Fruit fly (Drosophila melanogaster) whole organism, embryonic: ENCODE results near the gene puf.

Experiments
- Ada2b ChIP-seq: fragments of 200-800 bp; sonication (Bioruptor generic); IDR thresholded peaks from 2 replicates; pipeline ENCODE4 v1.3.6; 2022; ENCODE audit warnings: missing biosample characterization, missing genetic modification characterization
- Blimp-1 ChIP-seq: fragments of 200-800 bp; sonication (Bioruptor generic); optimal IDR thresholded peaks from 3 replicates; lab custom pipeline; 2018; ENCODE audit warnings: missing biosample characterization, missing genetic modification characterization, mild to moderate bottlenecking, moderate library complexity, missing genetic modification reagents
- CG10431 ChIP-seq: fragments of 200-800 bp; sonication (Bioruptor generic); optimal IDR thresholded peaks from 3 replicates; lab custom pipeline; 2018; ENCODE audit warnings: missing biosample characterization, mild to moderate bottlenecking, missing genetic modification characterization
- CG11247 ChIP-seq: fragments of 200-800 bp; sonication (Bioruptor generic); IDR thresholded peaks from 2 replicates; pipeline ENCODE4 v1.3.6; 2022; ENCODE audit warnings: missing biosample characterization, missing genetic modification characterization
- CG14710 ChIP-seq: fragments of 200-800 bp; sonication (Bioruptor generic); optimal IDR thresholded peaks from 3 replicates; lab custom pipeline; 2019; ENCODE audit warnings: missing biosample characterization, mild to moderate bottlenecking, missing genetic modification characterization, moderate library complexity
- CG17359 ChIP-seq: fragments of 200-800 bp; sonication (Bioruptor generic); optimal IDR thresholded peaks from 3 replicates; lab custom pipeline; 2018; ENCODE audit warnings: missing biosample characterization, mild to moderate bottlenecking, missing genetic modification characterization, moderate library complexity
- CG17385 ChIP-seq: fragments of 200-800 bp; sonication (Bioruptor generic); optimal IDR thresholded peaks from 3 replicates; lab custom pipeline; 2018; ENCODE audit warnings: missing biosample characterization, mild to moderate bottlenecking, missing genetic modification characterization
- CG17802 ChIP-seq: fragments of 200-800 bp; sonication (Bioruptor generic); optimal IDR thresholded peaks from 2 replicates; lab custom pipeline; 2018; ENCODE audit warnings: missing biosample characterization, mild to moderate bottlenecking, missing genetic modification characterization, moderate library complexity
- CG32532 ChIP-seq: fragments of 200-800 bp; sonication (Bioruptor generic); IDR thresholded peaks from 2 replicates; pipeline ENCODE4 v1.3.6; 2022; ENCODE audit warnings: missing biosample characterization, missing genetic modification characterization
- CG32772 ChIP-seq: fragments of 200-800 bp; sonication (Bioruptor generic); IDR thresholded peaks from 2 replicates; pipeline ENCODE4 v1.3.6; 2022; ENCODE audit warnings: missing biosample characterization, missing genetic modification characterization
- CG34376 ChIP-seq: fragments of 200-800 bp; sonication (Bioruptor generic); optimal IDR thresholded peaks from 2 replicates; lab custom pipeline; 2018; ENCODE audit warnings: missing biosample characterization, mild to moderate bottlenecking, missing genetic modification characterization
- CG7786 ChIP-seq: fragments of 200-800 bp; sonication (Bioruptor generic); optimal IDR thresholded peaks from 2 replicates; lab custom pipeline; 2016; ENCODE audit warnings: missing biosample characterization, missing genetic modification characterization
- CG7928 ChIP-seq: fragments of 200-800 bp; sonication (Bioruptor generic); optimal IDR thresholded peaks from 2 replicates; lab custom pipeline; 2017; ENCODE audit warnings: missing biosample characterization, mild to moderate bottlenecking, missing genetic modification characterization
- CG8478 ChIP-seq: fragments of >200 bp; optimal IDR thresholded peaks from 2 replicates; lab custom pipeline; 2018
- CG9215 ChIP-seq: fragments of 200-800 bp; sonication (Bioruptor generic); IDR thresholded peaks from 2 replicates; pipeline ENCODE4 v1.3.6; 2022; ENCODE audit warnings: missing biosample characterization, missing genetic modification characterization
- CG9876 ChIP-seq: fragments of 200-800 bp; sonication (Bioruptor generic); optimal IDR thresholded peaks from 2 replicates; lab custom pipeline; 2016; ENCODE audit warnings: missing biosample characterization, missing genetic modification characterization
- Camta ChIP-seq: fragments of 200-800 bp; sonication (Bioruptor generic); optimal IDR thresholded peaks from 2 replicates; lab custom pipeline; 2016; ENCODE audit warnings: missing biosample characterization, missing genetic modification characterization
- Chrac-16 ChIP-seq: fragments of 200-800 bp; sonication (Bioruptor generic); optimal IDR thresholded peaks from 3 replicates; lab custom pipeline; 2016; ENCODE audit warnings: missing biosample characterization, missing genetic modification characterization
- D ChIP-seq, 2 experiments: fragments of 200-800 bp in 1 of 2; fragments of >200 bp in 1 of 2; sonication (Bioruptor generic) in 1 of 2; optimal IDR thresholded peaks; 2 replicates in 1 of 2; 3 replicates in 1 of 2; lab custom pipeline; 2017; ENCODE audit warnings: mild to moderate bottlenecking in 1 of 2, missing biosample characterization in 1 of 2, missing genetic modification characterization in 1 of 2, missing genetic modification reagents in 1 of 2
- D19B ChIP-seq: fragments of 200-800 bp; sonication (Bioruptor generic); optimal IDR thresholded peaks from 2 replicates; lab custom pipeline; 2017; ENCODE audit warnings: missing biosample characterization, mild to moderate bottlenecking, missing genetic modification characterization
- Dfd ChIP-seq, 2 experiments: fragments of >200 bp; optimal IDR thresholded peaks; 2 replicates each; lab custom pipeline; 2017; ENCODE audit warnings: missing biosample characterization in 2 of 2, missing genetic modification characterization in 2 of 2
- Ets65A ChIP-seq: fragments of 200-800 bp; sonication (Bioruptor generic); peaks from one replicate; lab custom pipeline; 2016; ENCODE audit warnings: missing biosample characterization, missing genetic modification characterization
- GATAe ChIP-seq: fragments of 200-800 bp; sonication (Bioruptor generic); conservative IDR thresholded peaks from 2 replicates; pipeline ENCODE4 v1.3.6; 2022; ENCODE audit warnings: missing biosample characterization, missing genetic modification characterization
- H2.0 ChIP-seq: fragments of 200-800 bp; sonication (Bioruptor generic); IDR thresholded peaks from 2 replicates; pipeline ENCODE4 v1.3.6; 2022; ENCODE audit warnings: missing biosample characterization, missing genetic modification characterization
- HmgZ ChIP-seq: fragments of 200-800 bp; sonication (Bioruptor generic); optimal IDR thresholded peaks from 2 replicates; lab custom pipeline; 2018; ENCODE audit warnings: missing biosample characterization, mild to moderate bottlenecking, missing genetic modification characterization
- Hr78 ChIP-seq, 2 experiments: fragments of 200-800 bp in 1 of 2; fragments of >200 bp in 1 of 2; sonication (Bioruptor generic) in 1 of 2; optimal IDR thresholded peaks; 2 replicates each; lab custom pipeline; 2017 to 2019; ENCODE audit warnings: missing biosample characterization in 2 of 2, missing genetic modification characterization in 2 of 2, mild to moderate bottlenecking in 1 of 2, moderate library complexity in 1 of 2
- Ravus ChIP-seq: fragments of 200-800 bp; sonication (Bioruptor generic); IDR thresholded peaks from 2 replicates; pipeline ENCODE4 v1.3.6; 2022; ENCODE audit warnings: missing biosample characterization, missing genetic modification characterization
- Sin3A ChIP-seq: fragments of >200 bp; optimal IDR thresholded peaks from 2 replicates; lab custom pipeline; 2018
- Sox102F ChIP-seq: fragments of 200-800 bp; sonication (Bioruptor generic); optimal IDR thresholded peaks from 2 replicates; lab custom pipeline; 2018; ENCODE audit warnings: missing biosample characterization, mild to moderate bottlenecking, missing genetic modification characterization, moderate library complexity
- bigmax ChIP-seq: fragments of 200-800 bp; sonication (Bioruptor generic); optimal IDR thresholded peaks from 2 replicates; lab custom pipeline; 2018; ENCODE audit warnings: missing biosample characterization, mild to moderate bottlenecking, missing genetic modification characterization
- cg ChIP-seq: fragments of 200-800 bp; sonication (Bioruptor generic); optimal IDR thresholded peaks from 3 replicates; lab custom pipeline; 2019; ENCODE audit warnings: missing biosample characterization, mild to moderate bottlenecking, missing genetic modification characterization, moderate library complexity
- chinmo ChIP-seq: fragments of 200-800 bp; sonication (Bioruptor generic); IDR thresholded peaks from 4 replicates; pipeline ENCODE4 v1.3.6; 2022; ENCODE audit warnings: missing biosample characterization, missing genetic modification characterization; ENCODE audit not compliant: partially characterized antibody
- croc ChIP-seq: fragments of 200-800 bp; sonication (Bioruptor generic); conservative IDR thresholded peaks from 3 replicates; pipeline ENCODE4 v1.3.6; 2022; ENCODE audit warnings: missing biosample characterization, missing genetic modification characterization
- dmrt11E ChIP-seq: fragments of 200-800 bp; sonication (Bioruptor generic); optimal IDR thresholded peaks from 3 replicates; lab custom pipeline; 2018; ENCODE audit warnings: missing biosample characterization, mild to moderate bottlenecking, missing genetic modification characterization, moderate library complexity
- ems ChIP-seq: fragments of 200-800 bp; sonication (Bioruptor generic); optimal IDR thresholded peaks from 3 replicates; lab custom pipeline; 2016; ENCODE audit warnings: missing biosample characterization, missing genetic modification characterization
- eve ChIP-seq, 2 experiments: fragments of >200 bp; optimal IDR thresholded peaks; 2 replicates each; lab custom pipeline; 2017; ENCODE audit warnings: missing biosample characterization in 2 of 2, missing genetic modification characterization in 2 of 2
- exex ChIP-seq: fragments of 200-800 bp; sonication (Bioruptor generic); optimal IDR thresholded peaks from 4 replicates; lab custom pipeline; 2018; ENCODE audit warnings: missing biosample characterization, mild to moderate bottlenecking, missing genetic modification characterization, moderate library complexity
- fru ChIP-seq: fragments of >200 bp; optimal IDR thresholded peaks from 2 replicates; lab custom pipeline; 2017
- gcm ChIP-seq: fragments of 200-800 bp; sonication (Bioruptor generic); optimal IDR thresholded peaks from 2 replicates; lab custom pipeline; 2019; ENCODE audit warnings: missing biosample characterization, mild to moderate bottlenecking, missing genetic modification characterization, moderate library complexity
- kay ChIP-seq: fragments of 200-800 bp; sonication (Bioruptor generic); optimal IDR thresholded peaks from 2 replicates; lab custom pipeline; 2016; ENCODE audit warnings: missing biosample characterization, missing genetic modification characterization
- luna ChIP-seq: fragments of 200-800 bp; sonication (Bioruptor generic); optimal IDR thresholded peaks from 2 replicates; lab custom pipeline; 2016; ENCODE audit warnings: missing biosample characterization, missing genetic modification characterization
- mirr ChIP-seq: fragments of 200-800 bp; sonication (Bioruptor generic); optimal IDR thresholded peaks from 3 replicates; lab custom pipeline; 2018; ENCODE audit warnings: missing biosample characterization, mild to moderate bottlenecking, missing genetic modification characterization
- nom ChIP-seq: fragments of 200-800 bp; sonication (Bioruptor generic); optimal IDR thresholded peaks from 2 replicates; lab custom pipeline; 2017; ENCODE audit warnings: missing biosample characterization, missing genetic modification characterization, mild to moderate bottlenecking, moderate library complexity, missing genetic modification reagents
- pho ChIP-seq: fragments of 200-800 bp; sonication (Bioruptor generic); optimal IDR thresholded peaks from 2 replicates; lab custom pipeline; 2016; ENCODE audit warnings: missing biosample characterization, missing genetic modification characterization
- run ChIP-seq: fragments of 200-800 bp; sonication (Bioruptor generic); optimal IDR thresholded peaks from 3 replicates; lab custom pipeline; 2018; ENCODE audit warnings: missing biosample characterization, mild to moderate bottlenecking, missing genetic modification characterization
- sqz ChIP-seq: fragments of 200-800 bp; sonication (Bioruptor generic); optimal IDR thresholded peaks from 3 replicates; lab custom pipeline; 2018; ENCODE audit warnings: missing biosample characterization, mild to moderate bottlenecking, missing genetic modification characterization
- ttk ChIP-seq: fragments of 200-800 bp; sonication (Bioruptor generic); IDR thresholded peaks from 2 replicates; pipeline ENCODE4 v2.1.2; 2022; ENCODE audit warnings: missing biosample characterization, missing genetic modification characterization
- twi ChIP-seq: fragments of 200-800 bp; optimal IDR thresholded peaks from 2 replicates; lab custom pipeline; 2019; ENCODE audit warnings: missing biosample characterization, mild to moderate bottlenecking, missing genetic modification characterization, moderate library complexity

Gene puf

dm6 chr3R:24596881-24597280 lies 53.0 kb downstream of the puf start (continued):
- TF ChIP-seq D (optimal IDR thresholded peaks at IDR 0.05; lab: Kevin White, UChicago) (no peak), D (GFP tag; optimal IDR thresholded peaks at IDR 0.05; lab: Kevin White, UChicago) (peak; percentile 23), CG34376 (GFP tag; lab: Kevin White, UChicago) (peak; percentile 59), eve (GFP tag; optimal IDR thresholded peaks at IDR 0.05; lab: Kevin White, UChicago) (peak in 1 of 2 experiments; percentile 71), mirr (GFP tag; lab: Kevin White, UChicago) (peak; percentile 45), CG9876 (GFP tag; lab: Kevin White, UChicago) (no peak)

- TF ChIP-seq CG7928 (no peak), kay (no peak), HmgZ (no peak), bigmax (GFP tag; lab: Kevin White, UChicago) (no peak), fru (lab: Kevin White, UChicago) (no peak), CG17802 (tag; lab: Kevin White, UChicago) (no peak), eve (GFP tag; optimal IDR thresholded peaks at IDR 0.05; lab: Kevin White, UChicago) (peak in 1 of 2 experiments; percentile 11), Blimp-1 (no peak), CG17385 (GFP tag; lab: Kevin White, UChicago) (peak; percentile 7), CG10431 (GFP tag; lab: Kevin White, UChicago) (no peak), CG32772 (0 out of 2 replicates have a peak, but pooled peaks have one; percentile 19), CG14710 (no peak), H2.0 (GFP tag; lab: Robert Waterston, UW) (no peak), croc (no peak), Chrac-16 (no peak), CG9215 (GFP tag; lab: Robert Waterston, UW) (no peak), Dfd (GFP tag; optimal IDR thresholded peaks at IDR 0.05; lab: Kevin White, UChicago) (no peak), exex (tag; lab: Kevin White, UChicago) (peak; percentile 43), pho (GFP tag; lab: Kevin White, UChicago) (no peak), CG32532 (GFP tag; lab: Robert Waterston, UW) (no peak), D19B (GFP tag; lab: Kevin White, UChicago) (no peak), gcm (no peak), Hr78 (GFP tag; optimal IDR thresholded peaks at IDR 0.05; lab: Kevin White, UChicago) (peak in 1 of 2 experiments; percentile 59), Ada2b (GFP tag; lab: Robert Waterston, UW) (no peak), Ravus (no peak), CG11247 (GFP tag; lab: Robert Waterston, UW) (0 out of 2 replicates have a peak, but pooled peaks have one; percentile 8), GATAe (GFP tag; lab: Robert Waterston, UW) (peak; percentile 26; the same call in 1 of the 2 replicates), twi (tag; lab: Kevin White, UChicago) (no peak), luna (GFP tag; lab: Kevin White, UChicago) (no peak), cg (peak; percentile 24), Sin3A (lab: Kevin White, UChicago) (no peak), CG8478 (lab: Kevin White, UChicago) (no peak), nom (GFP tag; lab: Kevin White, UChicago) (peak; percentile 66), Camta (GFP tag; lab: Kevin White, UChicago) (no peak), CG17359 (tag; lab: Kevin White, UChicago) (peak; percentile 37), CG7786 (no peak), ems (GFP tag; lab: Kevin White, UChicago) (no peak), sqz (GFP tag; lab: Kevin White, UChicago) (peak; percentile 62), chinmo (0 out of 4 replicates have a peak, but pooled peaks have one; percentile 54), ttk (GFP tag; lab: Robert Waterston, UW) (no peak), run (no peak), Ets65A (GFP tag; lab: Kevin White, UChicago) (peak; percentile 36), dmrt11E (tag; lab: Kevin White, UChicago) (no peak), Sox102F (GFP tag; lab: Kevin White, UChicago) (no peak)
These were observed 54.3 kb downstream of the puf start for dm6 chr3R:24595330-24596114.
